Fruit fly (Drosophila melanogaster) whole organism, pupa: ENCODE data around the gene Taf12.

Experiments
- CG10348 ChIP-seq: fragments of 200-800 bp; sonication (Bioruptor generic); IDR thresholded peaks from 2 replicates; pipeline ENCODE4 v1.3.6; 2022; ENCODE audit warnings: missing biosample characterization, missing genetic modification characterization
- CG12605 ChIP-seq: fragments of 200-800 bp; sonication (Bioruptor generic); IDR thresholded peaks from 2 replicates; pipeline ENCODE4 v1.3.6; 2022; ENCODE audit warnings: missing biosample characterization, missing genetic modification characterization
- CG13204 ChIP-seq: fragments of 200-800 bp; sonication (Bioruptor generic); optimal IDR thresholded peaks from 2 replicates; lab custom pipeline; 2018; ENCODE audit warnings: missing biosample characterization, mild to moderate bottlenecking, missing genetic modification characterization, moderate library complexity
- CG14655 ChIP-seq: fragments of 200-800 bp; sonication (Bioruptor generic); optimal IDR thresholded peaks from 3 replicates; lab custom pipeline; 2017; ENCODE audit warnings: mild to moderate bottlenecking, missing biosample characterization, missing genetic modification reagents, missing genetic modification characterization
- CG15710 ChIP-seq: fragments of 200-800 bp; sonication (Bioruptor generic); optimal IDR thresholded peaks from 2 replicates; lab custom pipeline; 2018; ENCODE audit warnings: missing biosample characterization, mild to moderate bottlenecking, missing genetic modification characterization, moderate library complexity
- CG17806 ChIP-seq: fragments of 200-800 bp; sonication (Bioruptor generic); optimal IDR thresholded peaks from 2 replicates; lab custom pipeline; 2018; ENCODE audit warnings: missing biosample characterization, mild to moderate bottlenecking, missing genetic modification characterization, moderate library complexity
- CG32121 ChIP-seq: fragments of 200-800 bp; sonication (Bioruptor generic); IDR thresholded peaks from 2 replicates; pipeline ENCODE4 v1.3.6; 2022; ENCODE audit warnings: missing biosample characterization, missing genetic modification characterization
- CG34367 ChIP-seq: fragments of 200-800 bp; sonication (Bioruptor generic); optimal IDR thresholded peaks from 2 replicates; lab custom pipeline; 2018; ENCODE audit warnings: missing biosample characterization, mild to moderate bottlenecking, missing genetic modification characterization
- CG4496 ChIP-seq: fragments of 200-800 bp; sonication (Bioruptor generic); IDR thresholded peaks from 3 replicates; pipeline ENCODE4 v1.3.6; 2022; ENCODE audit warnings: missing biosample characterization, missing genetic modification characterization
- CG8159 ChIP-seq: fragments of 200-800 bp; sonication (Bioruptor generic); optimal IDR thresholded peaks from 3 replicates; lab custom pipeline; 2018; ENCODE audit warnings: missing biosample characterization, mild to moderate bottlenecking, missing genetic modification characterization, moderate library complexity
- CG8301 ChIP-seq: fragments of 200-800 bp; sonication (Bioruptor generic); optimal IDR thresholded peaks from 2 replicates; lab custom pipeline; 2018; ENCODE audit warnings: missing biosample characterization, mild to moderate bottlenecking, missing genetic modification characterization
- CG9948 ChIP-seq: fragments of 200-800 bp; sonication (Bioruptor generic); optimal IDR thresholded peaks from 2 replicates; lab custom pipeline; 2018; ENCODE audit warnings: missing biosample characterization, mild to moderate bottlenecking, missing genetic modification characterization, moderate library complexity
- D1 ChIP-seq: fragments of 200-800 bp; sonication (Bioruptor generic); optimal IDR thresholded peaks from 2 replicates; lab custom pipeline; 2018; ENCODE audit warnings: missing biosample characterization, mild to moderate bottlenecking, missing genetic modification characterization, moderate library complexity
- EcR ChIP-seq: fragments of 200-800 bp; sonication (Bioruptor generic); optimal IDR thresholded peaks from 3 replicates; lab custom pipeline; 2019; ENCODE audit warnings: missing biosample characterization, missing genetic modification characterization, mild to moderate bottlenecking, moderate library complexity, missing genetic modification reagents
- Pif1A ChIP-seq: fragments of 200-800 bp; sonication (Bioruptor generic); optimal IDR thresholded peaks from 3 replicates; lab custom pipeline; 2016; ENCODE audit warnings: missing biosample characterization, missing genetic modification characterization
- Pif1B ChIP-seq: fragments of 200-800 bp; sonication (Bioruptor generic); optimal IDR thresholded peaks from 3 replicates; lab custom pipeline; 2016; ENCODE audit warnings: missing biosample characterization, missing genetic modification characterization
- Snoo ChIP-seq: fragments of 200-800 bp; sonication (Bioruptor generic); optimal IDR thresholded peaks from 3 replicates; lab custom pipeline; 2017; ENCODE audit warnings: missing biosample characterization, mild to moderate bottlenecking, missing genetic modification characterization, inconsistent platforms
- fd96Ca ChIP-seq: fragments of 200-800 bp; sonication (Bioruptor generic); IDR thresholded peaks from 3 replicates; pipeline ENCODE4 v1.3.6; 2022; ENCODE audit warnings: missing biosample characterization, missing genetic modification characterization
- gl ChIP-seq: fragments of 200-800 bp; sonication (Bioruptor generic); optimal IDR thresholded peaks from 2 replicates; lab custom pipeline; 2018; ENCODE audit warnings: missing biosample characterization, mild to moderate bottlenecking, missing genetic modification characterization
- rn ChIP-seq: fragments of 200-800 bp; sonication (Bioruptor generic); IDR thresholded peaks from 2 replicates; pipeline ENCODE4 v1.3.6; 2022; ENCODE audit warnings: missing biosample characterization, missing genetic modification characterization

The Taf12 gene

dm6 chr3R:11639946-11640588 is 39.4 kb downstream of the Taf12 start:
- TF ChIP-seq CG32121 (GFP tag; lab: Robert Waterston, UW) (no peak), EcR (GFP tag; lab: Kevin White, UChicago) (no peak), CG14655 (GFP tag; lab: Kevin White, UChicago) (no peak), CG8159 (no peak), rn (no peak), D1 (tag; lab: Kevin White, UChicago) (no peak), CG15710 (no peak), CG8301 (tag; lab: Kevin White, UChicago) (no peak), CG13204 (GFP tag; lab: Kevin White, UChicago) (no peak), CG9948 (tag; lab: Kevin White, UChicago) (no peak), Pif1A (no peak), CG17806 (tag; lab: Kevin White, UChicago) (no peak), CG12605 (GFP tag; lab: Robert Waterston, UW) (no peak), CG10348 (no peak)

dm6 chr3R:11637586-11637985 is 41.9 kb downstream of the Taf12 start:
- no peak for TF ChIP-seq CG14655 (GFP tag; lab: Kevin White, UChicago)
- no peak for TF ChIP-seq CG10348
- no peak for TF ChIP-seq gl (tag; lab: Kevin White, UChicago)
- TF ChIP-seq CG8301 (tag; lab: Kevin White, UChicago) = no peak
- TF ChIP-seq CG4496 (GFP tag; lab: Robert Waterston, UW) = no peak
- no peak for TF ChIP-seq Pif1A
- no peak for TF ChIP-seq CG9948 (tag; lab: Kevin White, UChicago)
- TF ChIP-seq CG32121 (GFP tag; lab: Robert Waterston, UW) = no peak
- no peak for TF ChIP-seq CG12605 (GFP tag; lab: Robert Waterston, UW)
- TF ChIP-seq EcR (GFP tag; lab: Kevin White, UChicago) = no peak
- no peak for TF ChIP-seq CG13204 (GFP tag; lab: Kevin White, UChicago)
- TF ChIP-seq Snoo (tag; lab: Kevin White, UChicago) = no peak
- TF ChIP-seq fd96Ca (GFP tag; lab: Robert Waterston, UW) = no peak
- TF ChIP-seq CG8159 = no peak
- TF ChIP-seq rn = no peak
- no peak for TF ChIP-seq D1 (tag; lab: Kevin White, UChicago)
- TF ChIP-seq Pif1B (GFP tag; lab: Kevin White, UChicago) = no peak
- no peak for TF ChIP-seq CG15710
- no peak for TF ChIP-seq CG34367 (tag; lab: Kevin White, UChicago)

- TF ChIP-seq EcR (GFP tag; lab: Kevin White, UChicago) (peak; percentile 93), CG17806 (tag; lab: Kevin White, UChicago) (no peak)
Measured at dm6 chr3R:11628416-11629041, 51.0 kb downstream of the Taf12 start, which contains the start of gene CG14712. CG14712 (plus strand) TSS chr3R:11628759.
